Worm (Caenorhabditis elegans) whole organism, late embryonic: ENCODE measurements around the gene set-16.

Experiments
- C08G9.2 ChIP-seq: sonication (generic microtip); optimal IDR thresholded peaks from 2 replicates; lab custom pipeline; 2016; ENCODE audit warnings: mild to moderate bottlenecking, missing genetic modification characterization, moderate library complexity, missing compliant biosample characterization
- C38D4.7 ChIP-seq: fragments of 200-800 bp; sonication (Bioruptor generic); optimal IDR thresholded peaks from 2 replicates; lab custom pipeline; 2018; ENCODE audit warnings: mild to moderate bottlenecking, missing genetic modification characterization, moderate library complexity, missing compliant biosample characterization
- K02D7.2 ChIP-seq: sonication (generic microtip); optimal IDR thresholded peaks from 2 replicates; lab custom pipeline; 2017; ENCODE audit warnings: mild to moderate bottlenecking, missing genetic modification characterization, missing compliant biosample characterization
- ceh-14 ChIP-seq: sonication (generic microtip); optimal IDR thresholded peaks from 2 replicates; lab custom pipeline; 2016; ENCODE audit warnings: missing genotype, missing genetic modification characterization, missing compliant biosample characterization
- ceh-18 ChIP-seq: sonication (generic microtip); optimal IDR thresholded peaks from 2 replicates; lab custom pipeline; 2016; ENCODE audit warnings: missing genetic modification characterization, missing compliant biosample characterization
- ceh-2 ChIP-seq: sonication (generic microtip); optimal IDR thresholded peaks from 2 replicates; lab custom pipeline; 2016; ENCODE audit warnings: missing genotype, missing genetic modification characterization, missing compliant biosample characterization
- ceh-24 ChIP-seq: sonication (generic microtip); optimal IDR thresholded peaks from 2 replicates; lab custom pipeline; 2016; ENCODE audit warnings: mild to moderate bottlenecking, missing genetic modification characterization, missing compliant biosample characterization
- ceh-30 ChIP-seq: fragments of 150-350 bp; optimal IDR thresholded peaks from 2 replicates; lab custom pipeline; 2014; ENCODE audit warnings: missing biosample characterization, missing genetic modification characterization
- ceh-34 ChIP-seq: sonication (generic microtip); optimal IDR thresholded peaks from 2 replicates; lab custom pipeline; 2016; ENCODE audit warnings: mild to moderate bottlenecking, missing genetic modification characterization, missing compliant biosample characterization
- dmd-4 ChIP-seq: sonication (generic microtip); optimal IDR thresholded peaks from 2 replicates; lab custom pipeline; 2016; ENCODE audit warnings: borderline replicate concordance, missing genetic modification characterization, missing compliant biosample characterization
- dve-1 ChIP-seq: sonication (generic microtip); optimal IDR thresholded peaks from 2 replicates; lab custom pipeline; 2017; ENCODE audit warnings: antibody characterized with exemption, mild to moderate bottlenecking, missing genetic modification characterization, missing compliant biosample characterization
- elt-2 ChIP-seq: sonication (generic microtip); optimal IDR thresholded peaks from 2 replicates; lab custom pipeline; 2016; ENCODE audit warnings: missing genetic modification reagents, missing genetic modification characterization, missing compliant biosample characterization
- elt-4 ChIP-seq: sonication (generic microtip); optimal IDR thresholded peaks from 2 replicates; lab custom pipeline; 2016; ENCODE audit warnings: missing genetic modification characterization, missing compliant biosample characterization
- fkh-6 ChIP-seq: sonication (generic microtip); optimal IDR thresholded peaks from 2 replicates; lab custom pipeline; 2016; ENCODE audit warnings: missing genetic modification characterization, missing compliant biosample characterization
- hlh-13 ChIP-seq: fragments of 200-800 bp; sonication (Bioruptor generic); optimal IDR thresholded peaks from 2 replicates; lab custom pipeline; 2018; ENCODE audit warnings: mild to moderate bottlenecking, missing genetic modification characterization, missing compliant biosample characterization
- hlh-30 ChIP-seq: sonication (generic microtip); optimal IDR thresholded peaks from 2 replicates; lab custom pipeline; 2017; ENCODE audit warnings: antibody characterized with exemption, missing genetic modification characterization, missing compliant biosample characterization; ENCODE audit not compliant: insufficient read depth
- hlh-6 ChIP-seq: sonication (generic microtip); optimal IDR thresholded peaks from 2 replicates; lab custom pipeline; 2016; ENCODE audit warnings: missing genotype, missing genetic modification characterization, missing compliant biosample characterization
- mec-3 ChIP-seq: sonication (generic microtip); optimal IDR thresholded peaks from 2 replicates; lab custom pipeline; 2016; ENCODE audit warnings: borderline replicate concordance, missing genetic modification characterization, missing compliant biosample characterization
- nhr-11 ChIP-seq: fragments of 150-350 bp; optimal IDR thresholded peaks from 2 replicates; lab custom pipeline; 2014; ENCODE audit warnings: missing biosample characterization, missing genetic modification characterization
- npax-4 ChIP-seq: sonication (generic microtip); optimal IDR thresholded peaks from 2 replicates; lab custom pipeline; 2016; ENCODE audit warnings: missing genetic modification characterization, missing compliant biosample characterization
- odd-2 ChIP-seq: sonication (generic microtip); optimal IDR thresholded peaks from 2 replicates; lab custom pipeline; 2017; ENCODE audit warnings: antibody characterized with exemption, mild to moderate bottlenecking, missing genetic modification characterization, missing compliant biosample characterization
- pat-9 ChIP-seq: fragments of 200-800 bp; sonication (Bioruptor generic); optimal IDR thresholded peaks from 2 replicates; lab custom pipeline; 2018; ENCODE audit warnings: mild to moderate bottlenecking, missing genetic modification characterization, moderate library complexity, missing compliant biosample characterization
- pax-1 ChIP-seq: fragments of 150-350 bp; optimal IDR thresholded peaks from 2 replicates; lab custom pipeline; 2014; ENCODE audit warnings: missing biosample characterization, missing genetic modification characterization
- pha-2 ChIP-seq: sonication (generic microtip); optimal IDR thresholded peaks from 2 replicates; lab custom pipeline; 2017; ENCODE audit warnings: mild to moderate bottlenecking, missing genetic modification characterization, missing compliant biosample characterization
- pha-4 ChIP-seq: fragments of 150-350 bp; optimal IDR thresholded peaks from 2 replicates; lab custom pipeline; 2018; ENCODE audit warnings: missing biosample characterization, missing genetic modification reagents, missing genetic modification characterization
- ref-2 ChIP-seq: sonication (generic microtip); optimal IDR thresholded peaks from 2 replicates; lab custom pipeline; 2016; ENCODE audit warnings: missing genetic modification characterization, missing compliant biosample characterization
- rnt-1 ChIP-seq: sonication (generic microtip); optimal IDR thresholded peaks from 2 replicates; lab custom pipeline; 2016; ENCODE audit warnings: missing genetic modification characterization, missing compliant biosample characterization
- tbx-2 ChIP-seq: sonication (generic microtip); optimal IDR thresholded peaks from 2 replicates; lab custom pipeline; 2016; ENCODE audit warnings: missing genetic modification characterization, missing compliant biosample characterization
- tbx-7 ChIP-seq: sonication (generic microtip); optimal IDR thresholded peaks from 2 replicates; lab custom pipeline; 2016; ENCODE audit warnings: missing genotype, missing genetic modification characterization, missing compliant biosample characterization
- ttx-3 ChIP-seq: sonication (generic microtip); optimal IDR thresholded peaks from 2 replicates; lab custom pipeline; 2016; ENCODE audit warnings: missing genetic modification reagents, missing genetic modification characterization, missing compliant biosample characterization
- unc-3 ChIP-seq, 2 experiments: fragments of 200-800 bp in 1 of 2; sonication (Bioruptor generic) in 1 of 2; sonication (generic microtip) in 1 of 2; conservative IDR thresholded peaks in 1 of 2; optimal IDR thresholded peaks in 1 of 2; 2 replicates each; pipeline versions ENCODE4 v1.3.6 to Lab custom; 2016 to 2022; ENCODE audit warnings: missing compliant biosample characterization in 2 of 2, missing genetic modification characterization in 2 of 2, missing genetic modification reagents in 1 of 2
- unc-42 ChIP-seq: sonication (generic microtip); optimal IDR thresholded peaks from 2 replicates; lab custom pipeline; 2016; ENCODE audit warnings: missing genotype, missing genetic modification characterization, missing compliant biosample characterization
- unc-55 ChIP-seq: sonication (generic microtip); optimal IDR thresholded peaks from 2 replicates; lab custom pipeline; 2017; ENCODE audit warnings: missing biosample characterization, missing genetic modification reagents, missing genetic modification characterization
- zip-5 ChIP-seq: sonication (generic microtip); optimal IDR thresholded peaks from 2 replicates; lab custom pipeline; 2016; ENCODE audit warnings: missing genetic modification characterization, missing compliant biosample characterization
- ztf-16 ChIP-seq: sonication (generic microtip); optimal IDR thresholded peaks from 2 replicates; lab custom pipeline; 2017; ENCODE audit warnings: missing genetic modification characterization, missing compliant biosample characterization

The set-16 gene

DNA sequence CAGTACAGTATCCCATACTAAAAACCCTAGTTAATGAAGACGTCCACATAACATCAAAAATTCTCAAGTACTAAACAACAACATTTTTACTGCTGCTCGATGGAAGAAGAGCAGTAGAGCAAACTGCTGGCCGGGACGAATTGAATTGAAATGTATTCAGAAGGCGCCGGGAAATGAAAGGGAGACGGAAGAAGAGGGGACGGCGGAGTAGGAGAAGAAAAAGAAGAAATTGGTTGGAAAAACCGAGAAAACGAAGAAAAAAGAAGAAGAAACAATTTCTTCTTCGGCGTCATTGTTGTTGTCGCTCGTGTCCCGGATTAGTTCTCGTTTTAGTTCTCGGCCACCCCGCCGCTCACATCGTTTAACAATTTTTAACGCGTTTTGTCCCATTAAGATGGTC, 9.9 kb upstream of the set-16 start:
- TF ChIP-seq C08G9.2 (tag; lab: Kevin White, UChicago) (no peak), unc-42 (peak; percentile 66)
- TF ChIP-seq, all 69 proteins: peak for 1

DNA sequence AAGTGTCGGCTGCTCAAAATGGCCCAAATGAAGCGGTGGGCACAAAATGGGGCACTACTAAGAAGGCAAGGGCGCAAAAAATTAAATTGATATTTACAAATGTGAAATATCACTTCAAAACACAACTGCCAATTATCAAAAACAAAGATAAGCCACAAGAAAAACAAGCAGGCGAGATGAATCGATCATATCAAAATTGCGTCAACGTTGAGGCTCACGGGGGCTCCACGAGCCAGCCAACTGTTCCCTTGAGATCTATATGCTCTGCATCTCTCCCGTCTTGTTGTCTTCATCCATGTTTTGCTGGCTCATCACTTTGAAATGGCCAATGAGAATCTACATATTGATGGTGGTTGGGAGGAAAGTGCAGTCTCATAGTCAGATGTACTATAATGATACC, 8.5 kb upstream of the set-16 start:
- TF ChIP-seq unc-55 (GFP tag; lab: Kevin White, UChicago) (peak; percentile 46), mec-3 (no peak)

DNA sequence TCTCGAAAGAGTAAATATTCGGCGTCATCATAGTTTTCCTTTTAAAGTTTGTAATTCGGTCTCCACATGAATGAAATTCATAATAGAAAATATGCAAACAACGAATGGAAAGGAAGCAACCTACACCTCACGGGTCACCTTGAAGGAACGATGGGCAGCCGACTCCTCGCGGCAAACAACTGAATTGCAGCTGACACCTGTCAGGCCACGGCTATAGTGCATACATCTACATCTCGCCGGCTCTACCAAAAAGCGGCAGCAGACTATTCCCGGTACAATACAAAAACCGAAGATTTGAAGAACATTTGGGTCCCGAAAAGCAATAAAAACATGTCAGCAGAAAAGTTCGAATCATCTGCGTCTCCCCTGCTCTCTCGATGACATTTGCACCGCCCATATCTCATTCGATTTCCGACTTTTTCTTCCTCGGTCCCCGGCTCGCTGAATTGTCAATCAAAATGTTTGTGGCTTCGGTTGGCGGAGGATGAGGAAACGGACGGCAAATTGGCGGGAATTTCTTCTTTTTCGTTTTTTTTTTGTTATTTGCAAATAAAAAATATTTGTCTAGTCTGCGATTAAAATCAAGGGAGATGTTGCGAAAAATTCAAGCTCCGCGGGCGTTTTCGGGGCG, 7.9 kb upstream of the set-16 start:
- peak; percentile 94 for TF ChIP-seq unc-55 (GFP tag; lab: Kevin White, UChicago)
- no peak for TF ChIP-seq dve-1 (tag; lab: Kevin White, UChicago)
- TF ChIP-seq unc-42 = peak; percentile 63
- no peak for TF ChIP-seq tbx-7 (tag; lab: Kevin White, UChicago)
- no peak for TF ChIP-seq ceh-24 (tag; lab: Kevin White, UChicago)
- TF ChIP-seq tbx-2 (tag; lab: Kevin White, UChicago) = no peak
- peak; percentile 35 for TF ChIP-seq ceh-18 (tag; lab: Kevin White, UChicago)
- TF ChIP-seq rnt-1 (tag; lab: Kevin White, UChicago) = peak; percentile 42
- no peak for TF ChIP-seq pha-4 (tag; lab: Kevin White, UChicago)

DNA sequence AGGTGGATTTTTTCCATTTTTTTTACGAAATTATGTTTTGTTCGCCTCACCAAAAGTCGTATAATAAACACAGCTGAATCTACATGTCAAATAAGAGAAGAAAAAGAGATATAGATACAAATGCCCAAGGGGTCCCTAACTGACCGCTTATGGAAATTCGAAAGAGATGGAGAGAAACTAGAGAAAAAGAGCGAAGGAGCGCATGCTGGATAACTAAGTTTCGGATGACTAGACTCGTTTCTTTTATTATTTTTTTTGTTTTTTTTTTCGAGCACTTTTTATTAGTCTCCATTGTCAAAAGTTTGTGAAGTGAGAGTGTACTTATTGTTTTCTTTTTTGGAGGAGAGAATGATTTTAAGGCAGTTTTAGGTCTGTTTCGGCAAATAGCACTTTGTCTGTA, 6.0 kb upstream of the set-16 start:
- TF ChIP-seq unc-42 (peak; percentile 92), pat-9 (tag; lab: Kevin White, UChicago) (no peak)

DNA sequence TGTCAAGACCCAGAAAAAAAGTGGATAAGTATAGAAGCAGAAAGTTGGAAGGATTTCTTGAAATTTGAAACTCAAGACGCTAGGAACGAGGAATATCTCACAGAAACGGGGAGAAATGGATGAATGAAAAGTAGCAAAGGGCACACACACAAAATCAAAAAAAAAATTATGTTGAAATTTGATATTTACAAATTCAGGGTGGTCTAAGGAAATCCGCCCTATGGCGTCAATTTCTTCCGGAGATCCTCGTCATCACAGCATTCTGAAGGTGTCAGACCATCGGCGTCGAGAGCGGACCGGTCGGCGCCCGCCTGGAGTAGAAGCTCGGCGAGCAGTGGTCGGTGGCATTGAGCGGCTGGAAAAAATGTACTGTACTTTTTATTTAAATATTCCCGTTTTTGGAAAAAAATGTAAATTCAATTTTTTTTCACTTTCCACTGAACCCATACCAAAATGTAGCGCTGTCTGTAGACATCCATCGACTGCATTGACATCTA, 3.7 kb upstream of the set-16 start:
- no peak for TF ChIP-seq ceh-14 (tag; lab: Kevin White, UChicago)
- no peak for TF ChIP-seq dmd-4 (tag; lab: Kevin White, UChicago)
- TF ChIP-seq hlh-13 = no peak
- no peak for TF ChIP-seq tbx-2 (tag; lab: Kevin White, UChicago)
- TF ChIP-seq hlh-6 = no peak
- no peak for TF ChIP-seq unc-42
- no peak for TF ChIP-seq ttx-3
- TF ChIP-seq ztf-16 (tag; lab: Kevin White, UChicago) = no peak
- TF ChIP-seq dve-1 (tag; lab: Kevin White, UChicago) = no peak

DNA sequence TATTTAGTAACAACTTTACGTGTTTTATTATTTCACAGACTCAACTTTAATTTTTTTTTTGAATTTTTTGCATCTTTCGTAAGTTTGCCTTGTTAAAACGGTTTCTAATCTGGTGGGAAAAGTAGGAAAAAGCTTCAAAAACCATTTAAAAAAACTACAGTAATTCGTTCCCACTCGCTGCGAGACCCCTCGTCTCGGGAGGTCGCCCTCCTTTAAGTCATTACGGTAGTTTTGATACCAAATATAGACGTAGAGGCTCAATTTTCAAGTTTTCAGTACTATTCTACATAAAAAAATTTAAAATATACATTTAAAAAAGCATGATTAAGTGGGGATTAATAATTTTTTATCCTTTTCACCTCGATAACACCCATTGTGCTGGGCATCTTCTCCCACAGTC, 2.8 kb upstream of the set-16 start:
- TF ChIP-seq elt-2 (tag; lab: Kevin White, UChicago) (no peak), ceh-30 (no peak), odd-2 (no peak), ceh-2 (no peak), ceh-14 (tag; lab: Kevin White, UChicago) (no peak), nhr-11 (tag; lab: Kevin White, UChicago) (no peak), rnt-1 (tag; lab: Kevin White, UChicago) (no peak), dmd-4 (tag; lab: Kevin White, UChicago) (no peak)

DNA sequence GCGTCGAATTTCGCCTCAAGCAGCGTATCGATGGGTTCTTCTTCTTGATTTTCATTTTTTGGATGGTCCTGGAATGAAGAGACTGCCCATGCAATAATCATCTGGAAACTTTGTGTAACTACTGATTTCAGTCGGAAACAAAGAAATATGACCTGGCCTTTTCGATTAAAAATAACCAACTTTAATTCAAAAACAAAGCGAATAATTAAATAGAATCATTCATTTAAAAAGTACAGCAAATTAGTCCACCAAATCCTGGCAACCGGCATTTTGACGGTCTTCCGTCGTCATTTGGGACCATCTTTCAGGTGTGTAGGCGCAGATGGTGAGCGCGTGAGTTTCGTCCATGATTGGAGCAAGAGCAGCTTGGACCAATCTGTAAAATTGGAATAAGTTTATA, 2.1 kb upstream of the set-16 start, which contains the start of gene acbp-5:
Gene acbp-5, minus strand, starts transcription at position 101 of the 400 bp plus-strand sequence.
- TF ChIP-seq npax-4 (tag; lab: Kevin White, UChicago) (no peak), fkh-6 (no peak), ceh-24 (tag; lab: Kevin White, UChicago) (no peak), hlh-6 (no peak), ref-2 (no peak), elt-4 (tag; lab: Kevin White, UChicago) (no peak), C38D4.7 (no peak), K02D7.2 (tag; lab: Kevin White, UChicago) (no peak), unc-3 (GFP tag; conservative IDR thresholded peaks at IDR 0.05; lab: Robert Waterston, UW) (no peak), unc-3 (tag; optimal IDR thresholded peaks at IDR 0.05; lab: Kevin White, UChicago) (no peak), pax-1 (tag; lab: Kevin White, UChicago) (no peak), pha-2 (no peak), tbx-7 (tag; lab: Kevin White, UChicago) (no peak), hlh-30 (no peak), ceh-34 (no peak), zip-5 (tag; lab: Kevin White, UChicago) (no peak), ztf-16 (tag; lab: Kevin White, UChicago) (no peak)
- TF ChIP-seq, all 69 proteins: peak for 0
